Worm (Caenorhabditis elegans) whole organism, L3 larva: ENCODE measurements around the gene srh-223.

Experiments
- R02D3.7 ChIP-seq: fragments of 150-350 bp; optimal IDR thresholded peaks from 2 replicates; lab custom pipeline; 2014; ENCODE audit warnings: missing biosample characterization, missing genetic modification characterization
- aly-2 ChIP-seq: fragments of 150-350 bp; optimal IDR thresholded peaks from 2 replicates; lab custom pipeline; 2014; ENCODE audit warnings: missing biosample characterization, missing genetic modification characterization
- ama-1 ChIP-seq: fragments of 150-350 bp; optimal IDR thresholded peaks from 2 replicates; lab custom pipeline; 2018
- ceh-28 ChIP-seq: fragments of 150-350 bp; optimal IDR thresholded peaks from 2 replicates; lab custom pipeline; 2014; ENCODE audit warnings: missing biosample characterization, missing genetic modification reagents, missing genetic modification characterization
- ceh-9 ChIP-seq: sonication (generic microtip); optimal IDR thresholded peaks from 2 replicates; lab custom pipeline; 2018; ENCODE audit warnings: missing biosample characterization, missing genetic modification characterization
- egl-5 ChIP-seq: fragments of 150-350 bp; optimal IDR thresholded peaks from 2 replicates; lab custom pipeline; 2017; ENCODE audit warnings: missing biosample characterization, missing genetic modification reagents, missing genetic modification characterization, inconsistent platforms
- elt-1 ChIP-seq: fragments of 150-350 bp; optimal IDR thresholded peaks from 2 replicates; lab custom pipeline; 2014; ENCODE audit warnings: missing biosample characterization, missing genetic modification characterization
- elt-2 ChIP-seq: sonication (generic microtip); optimal IDR thresholded peaks from 2 replicates; lab custom pipeline; 2016; ENCODE audit warnings: missing genetic modification reagents, mild to moderate bottlenecking, missing genetic modification characterization, missing compliant biosample characterization
- elt-3 ChIP-seq, 3 experiments: fragments of 150-350 bp in 1 of 3; sonication (generic microtip) in 2 of 3; optimal IDR thresholded peaks; 2 replicates in 2 of 3; 4 replicates in 1 of 3; lab custom pipeline; 2014 to 2017; ENCODE audit warnings: missing biosample characterization in 3 of 3, missing genetic modification characterization in 3 of 3
- fkh-10 ChIP-seq: sonication (generic microtip); optimal IDR thresholded peaks from 2 replicates; lab custom pipeline; 2017; ENCODE audit warnings: missing biosample characterization, missing genetic modification reagents, missing genetic modification characterization
- fos-1 ChIP-seq: fragments of 150-350 bp; optimal IDR thresholded peaks from 2 replicates; lab custom pipeline; 2014; ENCODE audit warnings: missing biosample characterization, missing genetic modification characterization
- hmg-11 ChIP-seq: sonication (generic microtip); optimal IDR thresholded peaks from 2 replicates; lab custom pipeline; 2016; ENCODE audit warnings: missing genetic modification characterization, missing compliant biosample characterization
- jun-1 ChIP-seq: fragments of 150-350 bp; optimal IDR thresholded peaks from 2 replicates; lab custom pipeline; 2014; ENCODE audit warnings: missing biosample characterization, missing genetic modification reagents, missing genetic modification characterization
- lin-15B ChIP-seq: fragments of 150-350 bp; optimal IDR thresholded peaks from 2 replicates; lab custom pipeline; 2014; ENCODE audit warnings: missing biosample characterization, missing genetic modification characterization
- lin-39 ChIP-seq: fragments of 150-350 bp; optimal IDR thresholded peaks from 2 replicates; lab custom pipeline; 2018; ENCODE audit warnings: missing biosample characterization, missing genetic modification reagents, missing genetic modification characterization
- lsy-12 ChIP-seq: sonication (generic microtip); optimal IDR thresholded peaks from 2 replicates; lab custom pipeline; 2016; ENCODE audit warnings: mild to moderate bottlenecking, missing genetic modification characterization, missing compliant biosample characterization
- mdl-1 ChIP-seq: fragments of 150-350 bp; optimal IDR thresholded peaks from 2 replicates; lab custom pipeline; 2014; ENCODE audit warnings: missing biosample characterization, missing genetic modification characterization
- mml-1 ChIP-seq: fragments of 150-350 bp; sonication (generic microtip); optimal IDR thresholded peaks from 3 replicates; lab custom pipeline; 2014; ENCODE audit warnings: missing biosample characterization, missing genetic modification characterization
- nfya-1 ChIP-seq: sonication (generic microtip); optimal IDR thresholded peaks from 2 replicates; lab custom pipeline; 2017; ENCODE audit warnings: missing genetic modification characterization, mild to moderate bottlenecking, missing compliant biosample characterization, antibody characterized with exemption, moderate library complexity; ENCODE audit not compliant: insufficient read depth
- nhr-11 ChIP-seq: fragments of 150-350 bp; optimal IDR thresholded peaks from 2 replicates; lab custom pipeline; 2014; ENCODE audit warnings: missing biosample characterization, missing genetic modification characterization
- nhr-12 ChIP-seq: fragments of 150-350 bp; optimal IDR thresholded peaks from 2 replicates; lab custom pipeline; 2014; ENCODE audit warnings: missing biosample characterization, missing genetic modification characterization
- nhr-237 ChIP-seq: fragments of 150-350 bp; optimal IDR thresholded peaks from 2 replicates; lab custom pipeline; 2014; ENCODE audit warnings: missing biosample characterization, missing genetic modification characterization
- nhr-28 ChIP-seq: fragments of 150-350 bp; optimal IDR thresholded peaks from 2 replicates; lab custom pipeline; 2014; ENCODE audit warnings: missing biosample characterization, missing genetic modification characterization
- nhr-43 ChIP-seq: sonication (generic microtip); optimal IDR thresholded peaks from 2 replicates; lab custom pipeline; 2016; ENCODE audit warnings: mild to moderate bottlenecking, missing genetic modification characterization, missing compliant biosample characterization; ENCODE audit not compliant: poor library complexity, severe bottlenecking
- nhr-77 ChIP-seq: fragments of 150-350 bp; optimal IDR thresholded peaks from 2 replicates; lab custom pipeline; 2014; ENCODE audit warnings: missing biosample characterization, missing genetic modification characterization
- pha-4 ChIP-seq: fragments of 150-350 bp; optimal IDR thresholded peaks from 2 replicates; lab custom pipeline; 2014; ENCODE audit warnings: missing biosample characterization, missing genetic modification reagents, missing genetic modification characterization
- pqm-1 ChIP-seq: fragments of 150-350 bp; optimal IDR thresholded peaks from 2 replicates; lab custom pipeline; 2017; ENCODE audit warnings: missing biosample characterization, missing genetic modification characterization, inconsistent platforms
- sea-2 ChIP-seq: fragments of 150-350 bp; sonication (generic microtip); optimal IDR thresholded peaks from 4 replicates; lab custom pipeline; 2014; ENCODE audit warnings: missing biosample characterization, missing genetic modification reagents, missing genetic modification characterization
- snpc-4 ChIP-seq: fragments of 150-350 bp; optimal IDR thresholded peaks from 2 replicates; lab custom pipeline; 2014; ENCODE audit warnings: missing biosample characterization, missing genetic modification characterization
- tbx-2 ChIP-seq: sonication (generic microtip); optimal IDR thresholded peaks from 2 replicates; lab custom pipeline; 2016; ENCODE audit warnings: mild to moderate bottlenecking, missing genetic modification characterization, missing compliant biosample characterization
- unc-39 ChIP-seq: sonication (generic microtip); optimal IDR thresholded peaks from 4 replicates; lab custom pipeline; 2017; ENCODE audit warnings: missing biosample characterization, missing genetic modification characterization
- unc-62 ChIP-seq: fragments of 150-350 bp; sonication (generic microtip); optimal IDR thresholded peaks from 4 replicates; lab custom pipeline; 2014; ENCODE audit warnings: missing biosample characterization, missing genetic modification reagents, missing genetic modification characterization
- zag-1 ChIP-seq: fragments of 150-350 bp; optimal IDR thresholded peaks from 2 replicates; lab custom pipeline; 2014; ENCODE audit warnings: missing biosample characterization, missing genetic modification characterization
- ztf-11 ChIP-seq: fragments of 150-350 bp; optimal IDR thresholded peaks from 2 replicates; lab custom pipeline; 2014; ENCODE audit warnings: missing biosample characterization, missing genetic modification characterization

srh-223 gene

ce11 chrIV:3994318-3994717 lies 12.6 kb downstream of the srh-223 start, which contains the start of gene F47C12.13:
F47C12.13 (minus strand) TSS chrIV:3994418.
- no peak for TF ChIP-seq fos-1 (tag; lab: Kevin White, UChicago)
- TF ChIP-seq unc-62 (GFP tag; lab: Kevin White, UChicago), result no peak
- TF ChIP-seq jun-1 (tag; lab: Kevin White, UChicago), result no peak
- no peak for TF ChIP-seq nhr-43 (tag; lab: Kevin White, UChicago)
- no peak for TF ChIP-seq pha-4 (tag; lab: Kevin White, UChicago)
- TF ChIP-seq lin-39 (tag; lab: Kevin White, UChicago), result no peak
- TF ChIP-seq nhr-11 (tag; lab: Kevin White, UChicago), result no peak
- no peak for TF ChIP-seq nfya-1 (tag; lab: Kevin White, UChicago)
- TF ChIP-seq ama-1 (lab: Kevin White, UChicago), result no peak
- TF ChIP-seq, all 47 proteins: peak for 0

- TF ChIP-seq zag-1 (tag; lab: Kevin White, UChicago) (no peak), ama-1 (lab: Kevin White, UChicago) (no peak), R02D3.7 (no peak), egl-5 (no peak), elt-2 (tag; lab: Kevin White, UChicago) (no peak), snpc-4 (tag; lab: Kevin White, UChicago) (no peak), ceh-28 (tag; lab: Kevin White, UChicago) (no peak), nhr-237 (tag; lab: Kevin White, UChicago) (no peak), jun-1 (tag; lab: Kevin White, UChicago) (no peak), aly-2 (no peak), elt-1 (no peak), unc-62 (GFP tag; lab: Kevin White, UChicago) (no peak), pqm-1 (tag; lab: Kevin White, UChicago) (no peak), nhr-12 (tag; lab: Kevin White, UChicago) (no peak)
These were observed 13.7 kb downstream of the srh-223 start, which contains the start of gene F47C12.7 for ce11 chrIV:3995384-3995783. F47C12.7 (minus strand) TSS chrIV:3995484.

DNA sequence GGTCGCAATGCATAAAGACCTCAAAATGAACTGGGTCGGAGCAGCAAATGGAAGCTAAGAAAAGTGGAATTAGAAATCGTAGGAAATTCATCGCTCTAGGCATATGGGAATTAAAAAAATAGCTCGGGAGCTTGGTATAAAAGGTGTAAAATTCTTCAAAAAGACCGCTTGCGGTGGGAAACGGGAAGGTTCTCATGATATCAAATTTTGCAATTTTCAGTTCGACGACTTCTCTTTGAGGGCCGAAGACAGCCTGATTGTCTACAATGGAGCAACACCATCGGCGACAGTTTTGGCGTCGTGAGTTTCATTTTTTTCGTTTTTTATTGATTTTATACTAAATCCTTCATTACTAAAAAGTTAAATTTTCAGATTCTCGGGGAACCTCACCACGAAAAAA lies 16.8 kb downstream of the srh-223 start, which contains the start of gene F47C12.8:
Gene F47C12.8 (minus strand): TSS at position 101 of the 400 bp plus-strand sequence.
- TF ChIP-seq unc-62 (GFP tag; lab: Kevin White, UChicago) (no peak), egl-5 (no peak), nhr-11 (tag; lab: Kevin White, UChicago) (no peak), mdl-1 (no peak), jun-1 (tag; lab: Kevin White, UChicago) (no peak), elt-2 (tag; lab: Kevin White, UChicago) (no peak), hmg-11 (tag; lab: Kevin White, UChicago) (no peak), elt-3 (tag; optimal IDR thresholded peaks at IDR 0.05; lab: Kevin White, UChicago) (no peak), zag-1 (tag; lab: Kevin White, UChicago) (no peak), ceh-9 (tag; lab: Kevin White, UChicago) (no peak), lsy-12 (tag; lab: Kevin White, UChicago) (no peak), fos-1 (tag; lab: Kevin White, UChicago) (no peak), lin-15B (tag; lab: Kevin White, UChicago) (no peak), sea-2 (GFP tag; lab: Kevin White, UChicago) (no peak), lin-39 (tag; lab: Kevin White, UChicago) (no peak), tbx-2 (no peak), nhr-237 (tag; lab: Kevin White, UChicago) (no peak)

ce11 chrIV:3999662-4000061 lies 18.0 kb downstream of the srh-223 start:
- no peak for TF ChIP-seq elt-2 (tag; lab: Kevin White, UChicago)
- TF ChIP-seq snpc-4 (tag; lab: Kevin White, UChicago), result no peak
- no peak for TF ChIP-seq unc-39 (tag; lab: Kevin White, UChicago)
- TF ChIP-seq pqm-1 (tag; lab: Kevin White, UChicago), result no peak
- no peak for TF ChIP-seq jun-1 (tag; lab: Kevin White, UChicago)
- TF ChIP-seq nhr-77, result no peak
- TF ChIP-seq nfya-1 (tag; lab: Kevin White, UChicago), result no peak
- no peak for TF ChIP-seq hmg-11 (tag; lab: Kevin White, UChicago)
- TF ChIP-seq, all 47 proteins: peak for 0

DNA sequence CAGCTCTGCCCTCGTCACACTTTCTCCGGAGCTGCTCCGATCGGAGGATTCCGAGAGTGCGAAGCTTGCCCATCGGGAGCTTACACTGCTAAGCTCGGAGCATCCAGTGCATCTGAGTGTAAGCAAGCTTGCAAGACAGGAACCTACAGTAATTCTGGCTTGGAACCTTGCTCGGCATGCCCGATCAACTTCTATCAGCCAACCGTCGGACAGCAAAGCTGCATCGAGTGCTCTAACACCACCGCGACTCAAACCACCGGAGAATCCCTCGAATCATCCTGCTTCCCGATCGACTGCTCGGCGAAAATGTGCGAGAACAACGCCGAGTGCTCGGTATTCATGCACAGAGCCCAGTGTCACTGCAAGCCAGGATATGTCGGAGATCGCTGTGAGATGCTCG lies 22.5 kb downstream of the srh-223 start:
- no peak for TF ChIP-seq ztf-11 (tag; lab: Kevin White, UChicago)
- no peak for TF ChIP-seq nhr-28 (tag; lab: Kevin White, UChicago)
- no peak for TF ChIP-seq unc-39 (tag; lab: Kevin White, UChicago)
- no peak for TF ChIP-seq mml-1
- TF ChIP-seq lin-15B (tag; lab: Kevin White, UChicago), result no peak
- TF ChIP-seq ceh-9 (tag; lab: Kevin White, UChicago), result no peak
- TF ChIP-seq elt-1, result no peak
- TF ChIP-seq nhr-12 (tag; lab: Kevin White, UChicago), result no peak
- TF ChIP-seq nhr-11 (tag; lab: Kevin White, UChicago), result no peak
- no peak for TF ChIP-seq aly-2
- no peak for TF ChIP-seq fkh-10 (GFP tag; lab: Kevin White, UChicago)
- TF ChIP-seq, all 47 proteins: peak for 0
